Worm (Caenorhabditis elegans) whole organism, early embryonic: ENCODE measurements around the gene Y55F3BL.4.

Experiments used
- ama-1 ChIP-seq: fragments of 150-350 bp; optimal IDR thresholded peaks from 2 replicates; lab custom pipeline; 2014
- flt-1 ChIP-seq: fragments of 200-800 bp; sonication (Bioruptor generic); IDR thresholded peaks from 2 replicates; pipeline ENCODE4 v1.3.6; 2022; ENCODE audit warnings: missing genetic modification characterization, missing compliant biosample characterization
- pes-1 ChIP-seq: fragments of 200-800 bp; sonication (Bioruptor generic); IDR thresholded peaks from 2 replicates; pipeline ENCODE4 v1.3.6; 2022; ENCODE audit warnings: missing genetic modification reagents, missing genetic modification characterization, missing compliant biosample characterization
- sea-1 ChIP-seq: fragments of 200-800 bp; sonication (Bioruptor generic); conservative IDR thresholded peaks from 2 replicates; pipeline ENCODE4 v1.3.6; 2022; ENCODE audit warnings: missing genetic modification characterization, missing compliant biosample characterization
- tbx-11 ChIP-seq: fragments of 200-800 bp; sonication (Bioruptor generic); IDR thresholded peaks from 2 replicates; pipeline ENCODE4 v1.3.6; 2022; ENCODE audit warnings: missing genetic modification characterization, missing compliant biosample characterization
- tbx-37 ChIP-seq: fragments of 200-800 bp; sonication (Bioruptor generic); conservative IDR thresholded peaks from 2 replicates; pipeline ENCODE4 v1.3.6; 2022; ENCODE audit warnings: missing genetic modification reagents, missing genetic modification characterization, missing compliant biosample characterization
- tra-4 ChIP-seq: sonication (generic microtip); optimal IDR thresholded peaks from 2 replicates; lab custom pipeline; 2017; ENCODE audit warnings: missing genetic modification characterization, missing compliant biosample characterization

DNA sequence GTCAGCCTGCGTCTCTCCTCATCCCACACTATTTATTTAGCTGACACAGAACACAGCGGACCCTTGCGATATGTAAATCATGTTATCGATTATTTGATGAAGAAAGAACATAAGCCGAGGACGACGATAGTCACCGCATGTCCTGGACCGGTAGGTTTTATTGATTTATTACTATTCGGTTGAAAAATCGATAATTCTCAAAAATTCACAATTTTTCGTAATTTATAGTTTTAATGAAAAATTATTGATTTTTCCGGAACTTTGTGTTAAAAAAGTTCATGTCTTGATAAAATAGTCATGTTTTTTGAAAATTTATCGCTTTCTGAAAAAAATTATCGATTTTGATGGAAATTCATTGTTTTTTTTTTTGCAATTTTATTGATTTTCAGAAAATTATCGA lies 43.3 kb downstream of the Y55F3BL.4 start:
- TF ChIP-seq ama-1 (lab: Kevin White, UChicago), result no peak
- no peak for TF ChIP-seq sea-1
- no peak for TF ChIP-seq tbx-11 (GFP tag; lab: Robert Waterston, UW)
- TF ChIP-seq flt-1 (GFP tag; lab: Robert Waterston, UW), result no peak
- TF ChIP-seq tbx-37, result no peak
- TF ChIP-seq pes-1 (GFP tag; lab: Robert Waterston, UW), result no peak
- TF ChIP-seq tra-4 (tag; lab: Kevin White, UChicago), result no peak
